Fruit fly (Drosophila melanogaster) whole organism, embryonic: ENCODE data around the gene tup.

Source experiments
- CG10209 ChIP-seq: fragments of 200-800 bp; sonication (Bioruptor generic); optimal IDR thresholded peaks from 3 replicates; lab custom pipeline; 2017; ENCODE audit warnings: missing biosample characterization, mild to moderate bottlenecking, missing genetic modification characterization, missing genetic modification reagents
- CG11695 ChIP-seq: fragments of 200-800 bp; sonication (Bioruptor generic); IDR thresholded peaks from 3 replicates; pipeline ENCODE4 v1.3.6; 2022; ENCODE audit warnings: missing biosample characterization, missing genetic modification characterization
- CG11696 ChIP-seq: fragments of 200-800 bp; sonication (Bioruptor generic); IDR thresholded peaks from 2 replicates; pipeline ENCODE4 v1.3.6; 2022; ENCODE audit warnings: missing biosample characterization, missing genetic modification characterization
- CG12744 ChIP-seq: fragments of 200-800 bp; sonication (Bioruptor generic); optimal IDR thresholded peaks from 2 replicates; lab custom pipeline; 2016; ENCODE audit warnings: missing biosample characterization, missing genetic modification characterization
- CG13894 ChIP-seq: fragments of 200-800 bp; sonication (Bioruptor generic); optimal IDR thresholded peaks from 3 replicates; lab custom pipeline; 2018; ENCODE audit warnings: missing biosample characterization, mild to moderate bottlenecking, missing genetic modification characterization, moderate library complexity
- CG14014 ChIP-seq: fragments of 200-800 bp; sonication (Bioruptor generic); IDR thresholded peaks from 2 replicates; pipeline ENCODE4 v1.3.6; 2022; ENCODE audit warnings: missing biosample characterization, missing genetic modification characterization
- CG14441 ChIP-seq: fragments of 200-800 bp; sonication (Bioruptor generic); IDR thresholded peaks from 2 replicates; pipeline ENCODE4 v1.3.6; 2022; ENCODE audit warnings: missing biosample characterization, missing genetic modification characterization
- CG14860 ChIP-seq: fragments of 200-800 bp; sonication (Bioruptor generic); IDR thresholded peaks from 3 replicates; pipeline ENCODE4 v1.3.6; 2022; ENCODE audit warnings: missing biosample characterization, missing genetic modification characterization; ENCODE audit not compliant: partially characterized antibody
- CG17385 ChIP-seq: fragments of 200-800 bp; sonication (Bioruptor generic); optimal IDR thresholded peaks from 3 replicates; lab custom pipeline; 2018; ENCODE audit warnings: missing biosample characterization, mild to moderate bottlenecking, missing genetic modification characterization
- CG32767 ChIP-seq: fragments of 200-800 bp; sonication (Bioruptor generic); IDR thresholded peaks from 2 replicates; pipeline ENCODE4 v1.3.6; 2022; ENCODE audit warnings: missing biosample characterization, missing genetic modification characterization
- CG7786 ChIP-seq: fragments of 200-800 bp; sonication (Bioruptor generic); optimal IDR thresholded peaks from 2 replicates; lab custom pipeline; 2016; ENCODE audit warnings: missing biosample characterization, missing genetic modification characterization
- CG7987 ChIP-seq: fragments of 200-800 bp; sonication (Bioruptor generic); optimal IDR thresholded peaks from 2 replicates; lab custom pipeline; 2018; ENCODE audit warnings: missing biosample characterization, mild to moderate bottlenecking, missing genetic modification characterization, moderate library complexity
- CG9609 ChIP-seq: fragments of 200-800 bp; sonication (Bioruptor generic); optimal IDR thresholded peaks from 3 replicates; lab custom pipeline; 2016; ENCODE audit warnings: missing biosample characterization, missing genetic modification characterization
- CG9932 ChIP-seq: fragments of 200-800 bp; sonication (Bioruptor generic); IDR thresholded peaks from 2 replicates; pipeline ENCODE4 v1.3.6; 2022; ENCODE audit warnings: missing biosample characterization, missing genetic modification characterization
- Chrac-16 ChIP-seq: fragments of 200-800 bp; sonication (Bioruptor generic); optimal IDR thresholded peaks from 3 replicates; lab custom pipeline; 2016; ENCODE audit warnings: missing biosample characterization, missing genetic modification characterization
- D ChIP-seq, 2 experiments: fragments of 200-800 bp in 1 of 2; fragments of >200 bp in 1 of 2; sonication (Bioruptor generic) in 1 of 2; optimal IDR thresholded peaks; 2 replicates in 1 of 2; 3 replicates in 1 of 2; lab custom pipeline; 2017; ENCODE audit warnings: mild to moderate bottlenecking in 1 of 2, missing biosample characterization in 1 of 2, missing genetic modification characterization in 1 of 2, missing genetic modification reagents in 1 of 2
- Hey ChIP-seq: fragments of 200-800 bp; sonication (Bioruptor generic); optimal IDR thresholded peaks from 3 replicates; lab custom pipeline; 2018; ENCODE audit warnings: missing biosample characterization, mild to moderate bottlenecking, missing genetic modification characterization
- Med ChIP-seq: fragments of 200-800 bp; sonication (Bioruptor generic); peaks from one replicate; lab custom pipeline; 2016; ENCODE audit warnings: missing biosample characterization, missing genetic modification characterization, mild to moderate bottlenecking, inconsistent platforms, moderate library complexity
- Nf-YC ChIP-seq: fragments of 200-800 bp; optimal IDR thresholded peaks from 3 replicates; lab custom pipeline; 2019; ENCODE audit warnings: missing biosample characterization, mild to moderate bottlenecking, missing genetic modification characterization, moderate library complexity
- PHDP ChIP-seq: fragments of 200-800 bp; sonication (Bioruptor generic); optimal IDR thresholded peaks from 3 replicates; lab custom pipeline; 2018; ENCODE audit warnings: missing biosample characterization, mild to moderate bottlenecking, missing genetic modification characterization, moderate library complexity
- Side ChIP-seq: fragments of 200-800 bp; sonication (Bioruptor generic); optimal IDR thresholded peaks from 2 replicates; lab custom pipeline; 2016; ENCODE audit warnings: missing biosample characterization, missing genetic modification characterization
- Sin3A ChIP-seq: fragments of >200 bp; optimal IDR thresholded peaks from 2 replicates; lab custom pipeline; 2018
- Sox102F ChIP-seq: fragments of 200-800 bp; sonication (Bioruptor generic); optimal IDR thresholded peaks from 2 replicates; lab custom pipeline; 2018; ENCODE audit warnings: missing biosample characterization, mild to moderate bottlenecking, missing genetic modification characterization, moderate library complexity
- abd-A ChIP-seq: fragments of 200-800 bp; sonication (Bioruptor generic); optimal IDR thresholded peaks from 3 replicates; lab custom pipeline; 2019; ENCODE audit warnings: missing biosample characterization, mild to moderate bottlenecking, missing genetic modification characterization, moderate library complexity
- amos ChIP-seq: fragments of 200-800 bp; sonication (Bioruptor generic); IDR thresholded peaks from 2 replicates; pipeline ENCODE4 v1.3.6; 2022; ENCODE audit warnings: missing biosample characterization, missing genetic modification characterization; ENCODE audit not compliant: partially characterized antibody
- bsh ChIP-seq, 2 experiments: fragments of 200-800 bp; sonication (Bioruptor generic); optimal IDR thresholded peaks; 2 replicates each; lab custom pipeline; 2017 to 2018; ENCODE audit warnings: mild to moderate bottlenecking in 2 of 2, missing biosample characterization in 2 of 2, missing genetic modification characterization in 2 of 2, moderate library complexity in 1 of 2
- cas ChIP-seq: fragments of 200-800 bp; sonication (Bioruptor generic); IDR thresholded peaks from 2 replicates; pipeline ENCODE4 v1.3.6; 2022; ENCODE audit warnings: missing biosample characterization, missing genetic modification characterization
- chinmo ChIP-seq: fragments of 200-800 bp; sonication (Bioruptor generic); IDR thresholded peaks from 4 replicates; pipeline ENCODE4 v1.3.6; 2022; ENCODE audit warnings: missing biosample characterization, missing genetic modification characterization; ENCODE audit not compliant: partially characterized antibody
- croc ChIP-seq: fragments of 200-800 bp; sonication (Bioruptor generic); conservative IDR thresholded peaks from 3 replicates; pipeline ENCODE4 v1.3.6; 2022; ENCODE audit warnings: missing biosample characterization, missing genetic modification characterization
- crol ChIP-seq: fragments of 200-800 bp; sonication (Bioruptor generic); IDR thresholded peaks from 2 replicates; pipeline ENCODE4 v1.3.6; 2022; ENCODE audit warnings: missing biosample characterization, missing genetic modification characterization
- exex ChIP-seq: fragments of 200-800 bp; sonication (Bioruptor generic); optimal IDR thresholded peaks from 4 replicates; lab custom pipeline; 2018; ENCODE audit warnings: missing biosample characterization, mild to moderate bottlenecking, missing genetic modification characterization, moderate library complexity
- fru ChIP-seq: fragments of >200 bp; optimal IDR thresholded peaks from 2 replicates; lab custom pipeline; 2017
- fu2 ChIP-seq: fragments of 200-800 bp; sonication (Bioruptor generic); optimal IDR thresholded peaks from 2 replicates; lab custom pipeline; 2016; ENCODE audit warnings: missing biosample characterization, missing genetic modification characterization
- gsb-n ChIP-seq: fragments of 200-800 bp; sonication (Bioruptor generic); optimal IDR thresholded peaks from 3 replicates; lab custom pipeline; 2018; ENCODE audit warnings: missing biosample characterization, mild to moderate bottlenecking, missing genetic modification characterization
- hkb ChIP-seq, 2 experiments: fragments of 200-800 bp in 1 of 2; fragments of >200 bp in 1 of 2; sonication (Bioruptor generic) in 1 of 2; IDR thresholded peaks in 1 of 2; optimal IDR thresholded peaks in 1 of 2; 2 replicates each; pipeline versions ENCODE4 v1.3.6 to Lab custom; 2017 to 2022; ENCODE audit warnings: missing biosample characterization in 1 of 2, missing genetic modification characterization in 1 of 2
- hth ChIP-seq: fragments of >200 bp; optimal IDR thresholded peaks from 2 replicates; lab custom pipeline; 2017; ENCODE audit warnings: inconsistent platforms
- mirr ChIP-seq: fragments of 200-800 bp; sonication (Bioruptor generic); optimal IDR thresholded peaks from 3 replicates; lab custom pipeline; 2018; ENCODE audit warnings: missing biosample characterization, mild to moderate bottlenecking, missing genetic modification characterization
- nerfin-1 ChIP-seq: fragments of 200-800 bp; sonication (Bioruptor generic); optimal IDR thresholded peaks from 3 replicates; lab custom pipeline; 2019; ENCODE audit warnings: missing biosample characterization, mild to moderate bottlenecking, missing genetic modification characterization, moderate library complexity
- nmo ChIP-seq: fragments of 200-800 bp; sonication (Bioruptor generic); optimal IDR thresholded peaks from 2 replicates; lab custom pipeline; 2018; ENCODE audit warnings: missing biosample characterization, mild to moderate bottlenecking, missing genetic modification characterization, moderate library complexity
- oc ChIP-seq: fragments of 200-800 bp; sonication (Bioruptor generic); optimal IDR thresholded peaks from 2 replicates; lab custom pipeline; 2018; ENCODE audit warnings: missing biosample characterization, mild to moderate bottlenecking, missing genetic modification characterization, moderate library complexity
- pho ChIP-seq: fragments of 200-800 bp; sonication (Bioruptor generic); optimal IDR thresholded peaks from 2 replicates; lab custom pipeline; 2016; ENCODE audit warnings: missing biosample characterization, missing genetic modification characterization
- pros ChIP-seq: fragments of 200-800 bp; sonication (Bioruptor generic); optimal IDR thresholded peaks from 3 replicates; lab custom pipeline; 2019; ENCODE audit warnings: missing biosample characterization, mild to moderate bottlenecking, missing genetic modification characterization, moderate library complexity
- ranshi ChIP-seq: fragments of 200-800 bp; sonication (Bioruptor generic); IDR thresholded peaks from 2 replicates; pipeline ENCODE4 v1.3.6; 2022; ENCODE audit warnings: missing biosample characterization, missing genetic modification characterization
- row ChIP-seq: fragments of 200-800 bp; sonication (Bioruptor generic); IDR thresholded peaks from 3 replicates; pipeline ENCODE4 v1.3.6; 2022; ENCODE audit warnings: missing biosample characterization, missing genetic modification characterization
- salm ChIP-seq: fragments of 200-800 bp; sonication (Bioruptor generic); optimal IDR thresholded peaks from 2 replicates; lab custom pipeline; 2018; ENCODE audit warnings: missing biosample characterization, mild to moderate bottlenecking, missing genetic modification characterization
- sens ChIP-seq: fragments of 200-800 bp; sonication (Bioruptor generic); peaks from one replicate; lab custom pipeline; 2016; ENCODE audit warnings: missing biosample characterization, missing genetic modification characterization
- stwl ChIP-seq: fragments of 200-800 bp; sonication (Bioruptor generic); optimal IDR thresholded peaks from 3 replicates; lab custom pipeline; 2018; ENCODE audit warnings: missing biosample characterization, mild to moderate bottlenecking, missing genetic modification characterization, moderate library complexity
- tll ChIP-seq, 2 experiments: fragments of 200-800 bp in 1 of 2; fragments of >200 bp in 1 of 2; sonication (Bioruptor generic) in 1 of 2; optimal IDR thresholded peaks; 2 replicates each; lab custom pipeline; 2017 to 2019; ENCODE audit warnings: missing biosample characterization in 2 of 2, missing genetic modification characterization in 2 of 2, mild to moderate bottlenecking in 1 of 2, moderate library complexity in 1 of 2

tup gene

dm6 chr2L:18818397-18818796, 62.7 kb downstream of the tup start (continued):
- TF ChIP-seq fru, result no peak
- TF ChIP-seq pho (GFP tag; lab: Kevin White, UChicago), result no peak
- no peak for TF ChIP-seq cas
- TF ChIP-seq CG14014 (GFP tag; lab: Robert Waterston, UW), result no peak
- no peak for TF ChIP-seq hth (lab: Kevin White, UChicago)
- TF ChIP-seq sens (GFP tag; lab: Kevin White, UChicago), result peak; percentile 21
- TF ChIP-seq amos, result peak; percentile 48; the same call in 1 of the 2 replicates
- no peak for TF ChIP-seq salm (tag; lab: Kevin White, UChicago)
- no peak for TF ChIP-seq Sin3A (lab: Kevin White, UChicago)
- TF ChIP-seq CG9932, result no peak
- peak; percentile 16 for TF ChIP-seq stwl

dm6 chr2L:18815194-18815593, 65.9 kb downstream of the tup start:
- TF ChIP-seq fru, result no peak
- TF ChIP-seq Hey (tag; lab: Kevin White, UChicago), result peak; percentile 18
- peak; percentile 68 for TF ChIP-seq pros (GFP tag; lab: Kevin White, UChicago)
- no peak for TF ChIP-seq hkb (optimal IDR thresholded peaks at IDR 0.05; lab: Kevin White, UChicago)
- 0 out of 2 replicates have a peak, but pooled peaks have one; percentile 36 for TF ChIP-seq hkb (GFP tag; IDR thresholded peaks at IDR 0.05; lab: Robert Waterston, UW)
- no peak for TF ChIP-seq PHDP
- peak; percentile 92 for TF ChIP-seq abd-A
- peak; percentile 48 for TF ChIP-seq gsb-n
- no peak for TF ChIP-seq Side
- no peak for TF ChIP-seq bsh (GFP tag; optimal IDR thresholded peaks at IDR 0.05; lab: Kevin White, UChicago)
- peak; percentile 29 for TF ChIP-seq Nf-YC
- TF ChIP-seq Med (GFP tag; lab: Kevin White, UChicago), result no peak
- TF ChIP-seq mirr (GFP tag; lab: Kevin White, UChicago), result peak; percentile 88
- TF ChIP-seq D (optimal IDR thresholded peaks at IDR 0.05; lab: Kevin White, UChicago), result no peak
- peak; percentile 27 for TF ChIP-seq D (GFP tag; optimal IDR thresholded peaks at IDR 0.05; lab: Kevin White, UChicago)
- TF ChIP-seq tll (GFP tag; optimal IDR thresholded peaks at IDR 0.05; lab: Kevin White, UChicago), result peak in 1 of 2 experiments; percentile 59
- peak; percentile 11 for TF ChIP-seq nerfin-1 (tag; lab: Kevin White, UChicago)
- TF ChIP-seq fu2, result no peak
- TF ChIP-seq oc (tag; lab: Kevin White, UChicago), result peak; percentile 79
- peak; percentile 83 for TF ChIP-seq crol (GFP tag; lab: Robert Waterston, UW)

- TF ChIP-seq CG14860 (GFP tag; lab: Robert Waterston, UW) (no peak), row (no peak), CG11696 (GFP tag; lab: Robert Waterston, UW) (no peak), CG7987 (GFP tag; lab: Kevin White, UChicago) (peak; percentile 95), chinmo (GFP tag; lab: Robert Waterston, UW) (0 out of 4 replicates have a peak, but pooled peaks have one; percentile 46), CG32767 (GFP tag; lab: Robert Waterston, UW) (no peak), CG14441 (GFP tag; lab: Robert Waterston, UW) (no peak)
Measured at dm6 chr2L:18812755-18813154, 68.3 kb downstream of the tup start.

- no peak for TF ChIP-seq CG10209 (GFP tag; lab: Kevin White, UChicago)
- TF ChIP-seq croc (GFP tag; lab: Robert Waterston, UW), result no peak
- TF ChIP-seq exex, result no peak
- TF ChIP-seq CG11695 (GFP tag; lab: Robert Waterston, UW), result no peak
- no peak for TF ChIP-seq Sox102F (GFP tag; lab: Kevin White, UChicago)
- TF ChIP-seq CG17385, result no peak
- TF ChIP-seq nmo, result no peak
- no peak for TF ChIP-seq Chrac-16 (GFP tag; lab: Kevin White, UChicago)
- TF ChIP-seq CG12744 (GFP tag; lab: Kevin White, UChicago), result no peak
- TF ChIP-seq CG13894 (tag; lab: Kevin White, UChicago), result no peak
- no peak for TF ChIP-seq CG9609 (GFP tag; lab: Kevin White, UChicago)
- TF ChIP-seq ranshi, result no peak
- no peak for TF ChIP-seq CG7786 (GFP tag; lab: Kevin White, UChicago)
- TF ChIP-seq, all 482 proteins: peak for 0
Measured at dm6 chr2L:18812348-18812747, 68.7 kb downstream of the tup start, which contains the start of the genes CG17325 and CG42305. TSS of gene CG17325 (plus strand) at chr2L:18812648. TSS of gene CG42305 (plus strand) at chr2L:18812648.
